Worm (Caenorhabditis elegans): ENCODE data around the gene nhr-209.

The nhr-209 gene

ce11 chrV:12140625-12141024, 42.7 kb downstream of the nhr-209 start, which contains the start of gene C27A7.3:
Gene C27A7.3, plus strand, starts transcription at chrV:12140925.
- TF ChIP-seq ceh-43 (GFP tag; optimal IDR thresholded peaks at IDR 0.05) (no peak), unc-39 (tag; optimal IDR thresholded peaks at IDR 0.05) (no peak), nhr-237 (tag; optimal IDR thresholded peaks at IDR 0.05) (no peak), lsy-2 (tag; optimal IDR thresholded peaks at IDR 0.05) (no peak), blmp-1 (tag; optimal IDR thresholded peaks at IDR 0.05) (no peak), M03D4.4 (tag; optimal IDR thresholded peaks at IDR 0.05) (no peak)
